Worm (Caenorhabditis elegans) whole organism, L1 larva: ENCODE measurements around the gene clec-136.

ENCODE experiments used
- C04F5.9 ChIP-seq: sonication (generic microtip); optimal IDR thresholded peaks from 2 replicates; lab custom pipeline; 2016; ENCODE audit warnings: missing genetic modification characterization, missing compliant biosample characterization
- F16B12.6 ChIP-seq: fragments of 150-350 bp; optimal IDR thresholded peaks from 2 replicates; lab custom pipeline; 2014; ENCODE audit warnings: missing biosample characterization, missing genetic modification characterization
- Y116A8C.19 ChIP-seq: sonication (generic microtip); optimal IDR thresholded peaks from 2 replicates; lab custom pipeline; 2016; ENCODE audit warnings: missing compliant biosample characterization, missing genetic modification characterization, borderline replicate concordance
- blmp-1 ChIP-seq: fragments of 150-350 bp; optimal IDR thresholded peaks from 2 replicates; lab custom pipeline; 2014; ENCODE audit warnings: missing biosample characterization, missing genetic modification characterization
- ceh-88 ChIP-seq: fragments of 200-800 bp; sonication (Bioruptor generic); IDR thresholded peaks from 2 replicates; pipeline ENCODE4 v1.3.6; 2022; ENCODE audit warnings: missing genetic modification characterization, missing compliant biosample characterization
- dpl-1 ChIP-seq, 3 experiments: fragments of 150-350 bp in 2 of 3; sonication (generic microtip) in 1 of 3; optimal IDR thresholded peaks; 2 replicates each; lab custom pipeline; 2014 to 2017; ENCODE audit warnings: missing biosample characterization in 3 of 3, missing genetic modification characterization in 3 of 3, missing genetic modification reagents in 3 of 3
- dsc-1 ChIP-seq: sonication (generic microtip); optimal IDR thresholded peaks from 2 replicates; lab custom pipeline; 2016; ENCODE audit warnings: mild to moderate bottlenecking, missing genetic modification characterization, missing compliant biosample characterization
- efl-1 ChIP-seq, 4 experiments: fragments of 150-350 bp; optimal IDR thresholded peaks in 3 of 4; peaks in 1 of 4; 1 replicate in 1 of 4; 2 replicates in 3 of 4; lab custom pipeline; 2014; ENCODE audit warnings: missing biosample characterization in 2 of 4, missing genetic modification characterization in 2 of 4, missing genetic modification reagents in 2 of 4
- efl-3 ChIP-seq: fragments of 200-800 bp; sonication (Bioruptor generic); optimal IDR thresholded peaks from 2 replicates; lab custom pipeline; 2018; ENCODE audit warnings: mild to moderate bottlenecking, missing genetic modification characterization, missing compliant biosample characterization
- elt-2 ChIP-seq: sonication (generic microtip); optimal IDR thresholded peaks from 2 replicates; lab custom pipeline; 2016; ENCODE audit warnings: missing genetic modification characterization, mild to moderate bottlenecking, inconsistent platforms, missing compliant biosample characterization, missing genetic modification reagents
- fkh-10 ChIP-seq: sonication (generic microtip); optimal IDR thresholded peaks from 2 replicates; lab custom pipeline; 2017; ENCODE audit warnings: missing biosample characterization, missing genetic modification reagents, missing genetic modification characterization
- hlh-4 ChIP-seq: sonication (generic microtip); optimal IDR thresholded peaks from 2 replicates; lab custom pipeline; 2016; ENCODE audit warnings: mild to moderate bottlenecking, missing genetic modification characterization, missing compliant biosample characterization
- isw-1 ChIP-seq: fragments of 200-800 bp; sonication (Bioruptor generic); IDR thresholded peaks from 2 replicates; pipeline ENCODE4 v1.3.6; 2022; ENCODE audit warnings: missing genetic modification characterization, missing compliant biosample characterization
- jun-1 ChIP-seq: fragments of 150-350 bp; optimal IDR thresholded peaks from 2 replicates; lab custom pipeline; 2014; ENCODE audit warnings: missing biosample characterization, missing genetic modification reagents, missing genetic modification characterization
- lin-13 ChIP-seq: fragments of 150-350 bp; optimal IDR thresholded peaks from 2 replicates; lab custom pipeline; 2014; ENCODE audit warnings: missing biosample characterization, missing genetic modification reagents, missing genetic modification characterization
- lin-14 ChIP-seq: fragments of 200-800 bp; sonication (Bioruptor generic); optimal IDR thresholded peaks from 2 replicates; lab custom pipeline; 2018; ENCODE audit warnings: mild to moderate bottlenecking, missing genetic modification characterization, moderate library complexity, missing compliant biosample characterization
- lin-39 ChIP-seq: fragments of 150-350 bp; optimal IDR thresholded peaks from 2 replicates; lab custom pipeline; 2014; ENCODE audit warnings: missing biosample characterization, missing genetic modification reagents, missing genetic modification characterization
- lir-3 ChIP-seq: sonication (generic microtip); optimal IDR thresholded peaks from 2 replicates; lab custom pipeline; 2016; ENCODE audit warnings: mild to moderate bottlenecking, missing genetic modification characterization, moderate library complexity, missing compliant biosample characterization; ENCODE audit not compliant: poor library complexity
- lsy-2 ChIP-seq, 2 experiments: fragments of 150-350 bp; optimal IDR thresholded peaks; 2 replicates each; lab custom pipeline; 2014; ENCODE audit warnings: missing biosample characterization in 2 of 2, missing genetic modification characterization in 2 of 2
- nhr-47 ChIP-seq: sonication (generic microtip); optimal IDR thresholded peaks from 2 replicates; lab custom pipeline; 2016; ENCODE audit warnings: mild to moderate bottlenecking, missing genetic modification characterization, moderate library complexity, missing compliant biosample characterization
- nhr-71 ChIP-seq: sonication (generic microtip); optimal IDR thresholded peaks from 2 replicates; lab custom pipeline; 2016; ENCODE audit warnings: mild to moderate bottlenecking, missing genetic modification characterization, moderate library complexity, missing compliant biosample characterization
- nhr-84 ChIP-seq: sonication (generic microtip); optimal IDR thresholded peaks from 2 replicates; lab custom pipeline; 2017; ENCODE audit warnings: missing biosample characterization, missing genetic modification characterization
- nhr-85 ChIP-seq: sonication (generic microtip); peaks from one replicate; lab custom pipeline; 2016; ENCODE audit warnings: missing genetic modification characterization, inconsistent platforms, missing compliant biosample characterization
- nhr-90 ChIP-seq: sonication (generic microtip); optimal IDR thresholded peaks from 2 replicates; lab custom pipeline; 2016; ENCODE audit warnings: mild to moderate bottlenecking, missing genetic modification characterization, missing compliant biosample characterization; ENCODE audit not compliant: poor library complexity
- pag-3 ChIP-seq: sonication (generic microtip); optimal IDR thresholded peaks from 2 replicates; lab custom pipeline; 2017; ENCODE audit warnings: missing genetic modification characterization, mild to moderate bottlenecking, missing compliant biosample characterization, antibody characterized with exemption, borderline replicate concordance; ENCODE audit not compliant: insufficient read depth
- rnt-1 ChIP-seq: sonication (generic microtip); optimal IDR thresholded peaks from 2 replicates; lab custom pipeline; 2016; ENCODE audit warnings: mild to moderate bottlenecking, missing genetic modification characterization, moderate library complexity, missing compliant biosample characterization
- skn-1 ChIP-seq: fragments of 150-350 bp; optimal IDR thresholded peaks from 2 replicates; lab custom pipeline; 2014; ENCODE audit warnings: missing biosample characterization, missing genetic modification characterization
- snu-23 ChIP-seq: sonication (generic microtip); optimal IDR thresholded peaks from 2 replicates; lab custom pipeline; 2016; ENCODE audit warnings: missing genetic modification characterization, missing compliant biosample characterization
- swsn-7 ChIP-seq: sonication (generic microtip); optimal IDR thresholded peaks from 2 replicates; lab custom pipeline; 2016; ENCODE audit warnings: missing genetic modification characterization, missing compliant biosample characterization
- unc-62 ChIP-seq: fragments of 150-350 bp; optimal IDR thresholded peaks from 2 replicates; lab custom pipeline; 2014; ENCODE audit warnings: missing biosample characterization, missing genetic modification reagents, missing genetic modification characterization
- unc-86 ChIP-seq: sonication (generic microtip); optimal IDR thresholded peaks from 2 replicates; lab custom pipeline; 2016; ENCODE audit warnings: missing genetic modification characterization, missing compliant biosample characterization
- ztf-4 ChIP-seq: fragments of 150-350 bp; optimal IDR thresholded peaks from 2 replicates; lab custom pipeline; 2014; ENCODE audit warnings: missing biosample characterization, missing genetic modification characterization

Gene clec-136

ce11 chrII:4603035-4603434 is 13.3 kb downstream of the clec-136 start, which contains the start of gene F35D11.4 (continued):
- peak; percentile 89 to 94 (median 93) for TF ChIP-seq dpl-1 (GFP tag; optimal IDR thresholded peaks at IDR 0.05; lab: Kevin White, UChicago)
- TF ChIP-seq nhr-84 (tag; lab: Kevin White, UChicago) = no peak
- TF ChIP-seq isw-1 (GFP tag; lab: Robert Waterston, UW) = peak; percentile 65; the same call in 1 of the 2 replicates
- no peak for TF ChIP-seq jun-1 (tag; lab: Kevin White, UChicago)
- peak; percentile 83 for TF ChIP-seq swsn-7 (tag; lab: Kevin White, UChicago)
- TF ChIP-seq snu-23 (GFP tag; lab: Kevin White, UChicago) = peak; percentile 87
- TF ChIP-seq ztf-4 (tag; lab: Kevin White, UChicago) = peak; percentile 16
- peak; percentile 61 for TF ChIP-seq blmp-1 (tag; lab: Kevin White, UChicago)
- peak; percentile 35 for TF ChIP-seq fkh-10
- peak; percentile 87 for TF ChIP-seq lin-14 (GFP tag; lab: Kevin White, UChicago)
- TF ChIP-seq lsy-2 (tag; optimal IDR thresholded peaks at IDR 0.05; lab: Kevin White, UChicago) = peak; percentile 77 to 85
- TF ChIP-seq nhr-90 = peak; percentile 91
- peak; percentile 37 for TF ChIP-seq lin-39
- TF ChIP-seq skn-1 = peak; percentile 5
- peak; percentile 42 for TF ChIP-seq F16B12.6 (tag; lab: Kevin White, UChicago)

ce11 chrII:4602533-4602932 is 13.8 kb downstream of the clec-136 start, which contains the start of gene coa-3:
TSS of gene coa-3 (minus strand) at chrII:4602633.
- no peak for TF ChIP-seq efl-3
- TF ChIP-seq efl-1 (optimal IDR thresholded peaks at IDR 0.05; lab: Kevin White, UChicago) = no peak
- TF ChIP-seq efl-1 (GFP tag; optimal IDR thresholded peaks at IDR 0.05 in 1 of 2; lab: Kevin White, UChicago) = peak in 1 of 2 experiments; percentile 89

- TF ChIP-seq elt-2 (tag; lab: Kevin White, UChicago) (no peak), hlh-4 (tag; lab: Kevin White, UChicago) (no peak), rnt-1 (tag; lab: Kevin White, UChicago) (no peak), dsc-1 (tag; lab: Kevin White, UChicago) (no peak), lin-13 (GFP tag; lab: Kevin White, UChicago) (no peak), lin-39 (no peak), ceh-88 (GFP tag; lab: Robert Waterston, UW) (no peak), pag-3 (no peak), fkh-10 (no peak), C04F5.9 (no peak), unc-86 (tag; lab: Kevin White, UChicago) (no peak), unc-62 (GFP tag; lab: Kevin White, UChicago) (no peak), nhr-71 (tag; lab: Kevin White, UChicago) (no peak)
Observed at ce11 chrII:4601256-4601655, 15.1 kb downstream of the clec-136 start, which contains the start of gene ipla-1. TSS of gene ipla-1 (minus strand) at chrII:4601356.

- TF ChIP-seq lir-3 (tag; lab: Kevin White, UChicago) = no peak
- no peak for TF ChIP-seq nhr-47 (tag; lab: Kevin White, UChicago)
- TF ChIP-seq snu-23 (GFP tag; lab: Kevin White, UChicago) = no peak
- no peak for TF ChIP-seq efl-1 (optimal IDR thresholded peaks at IDR 0.05; lab: Kevin White, UChicago)
- peak in 1 of 2 experiments; percentile 11 for TF ChIP-seq efl-1 (GFP tag; optimal IDR thresholded peaks at IDR 0.05 in 1 of 2; lab: Kevin White, UChicago)
- no peak for TF ChIP-seq unc-62 (GFP tag; lab: Kevin White, UChicago)
Observed at ce11 chrII:4600818-4601217, 15.5 kb downstream of the clec-136 start.

ce11 chrII:4600276-4600675 is 16.1 kb downstream of the clec-136 start:
- no peak for TF ChIP-seq Y116A8C.19 (tag; lab: Kevin White, UChicago)
- peak; percentile 82 for TF ChIP-seq blmp-1 (tag; lab: Kevin White, UChicago)
- no peak for TF ChIP-seq skn-1
- peak; percentile 25 for TF ChIP-seq nhr-85 (tag; lab: Kevin White, UChicago)
- TF ChIP-seq ztf-4 (tag; lab: Kevin White, UChicago) = no peak
- no peak for TF ChIP-seq nhr-90
- peak; percentile 14 for TF ChIP-seq lin-14 (GFP tag; lab: Kevin White, UChicago)
- peak; percentile 2 for TF ChIP-seq snu-23 (GFP tag; lab: Kevin White, UChicago)
